Worm (Caenorhabditis elegans) whole organism, L4 larva: ENCODE data around the gene fbxl-4.

ENCODE experiments used
- F10B5.3 ChIP-seq: sonication (generic microtip); optimal IDR thresholded peaks from 2 replicates; lab custom pipeline; 2016; ENCODE audit warnings: mild to moderate bottlenecking, missing genetic modification characterization, missing compliant biosample characterization
- T20F7.1 ChIP-seq: fragments of 200-800 bp; sonication (Bioruptor generic); optimal IDR thresholded peaks from 2 replicates; lab custom pipeline; 2018; ENCODE audit warnings: mild to moderate bottlenecking, missing genetic modification characterization, missing compliant biosample characterization
- T26A8.4 ChIP-seq: fragments of 200-800 bp; sonication (Bioruptor generic); IDR thresholded peaks from 2 replicates; pipeline ENCODE4 v1.3.6; 2022; ENCODE audit warnings: missing genetic modification characterization, missing compliant biosample characterization
- Y5F2A.4 ChIP-seq: fragments of 200-800 bp; sonication (Bioruptor generic); optimal IDR thresholded peaks from 2 replicates; lab custom pipeline; 2018; ENCODE audit warnings: mild to moderate bottlenecking, missing genetic modification characterization, missing compliant biosample characterization
- Y75B8A.6 ChIP-seq: fragments of 200-800 bp; sonication (Bioruptor generic); IDR thresholded peaks from 2 replicates; pipeline ENCODE4 v1.3.6; 2022; ENCODE audit warnings: missing genetic modification reagents, missing genetic modification characterization, missing compliant biosample characterization
- ZK337.2 ChIP-seq: fragments of 200-800 bp; sonication (Bioruptor generic); IDR thresholded peaks from 2 replicates; pipeline ENCODE4 v1.3.6; 2022; ENCODE audit warnings: missing genetic modification reagents, missing genetic modification characterization, missing compliant biosample characterization
- aly-2 ChIP-seq: sonication (generic microtip); optimal IDR thresholded peaks from 2 replicates; lab custom pipeline; 2018; ENCODE audit warnings: missing biosample characterization, missing genetic modification characterization
- ama-1 ChIP-seq: fragments of 150-350 bp; optimal IDR thresholded peaks from 2 replicates; lab custom pipeline; 2014; ENCODE audit warnings: inconsistent platforms, mixed read lengths
- arid-1 ChIP-seq: fragments of 200-800 bp; sonication (Bioruptor generic); conservative IDR thresholded peaks from 2 replicates; pipeline ENCODE4 v1.3.6; 2022; ENCODE audit warnings: missing genetic modification reagents, missing genetic modification characterization, missing compliant biosample characterization
- attf-4 ChIP-seq: sonication (generic microtip); optimal IDR thresholded peaks from 3 replicates; lab custom pipeline; 2017; ENCODE audit warnings: missing biosample characterization, missing genetic modification characterization
- ceh-20 ChIP-seq: fragments of 200-800 bp; sonication (Bioruptor generic); IDR thresholded peaks from 2 replicates; pipeline ENCODE4 v1.3.6; 2022; ENCODE audit warnings: missing genetic modification reagents, missing genetic modification characterization, missing compliant biosample characterization
- ceh-28 ChIP-seq: fragments of 150-350 bp; optimal IDR thresholded peaks from 2 replicates; lab custom pipeline; 2014; ENCODE audit warnings: missing biosample characterization, missing genetic modification reagents, missing genetic modification characterization
- ceh-82 ChIP-seq: sonication (generic microtip); optimal IDR thresholded peaks from 2 replicates; lab custom pipeline; 2017; ENCODE audit warnings: missing biosample characterization, missing genetic modification characterization
- daf-8 ChIP-seq: fragments of 200-800 bp; sonication (Bioruptor generic); IDR thresholded peaks from 2 replicates; pipeline ENCODE4 v1.3.6; 2022; ENCODE audit warnings: missing genetic modification characterization, missing compliant biosample characterization
- dmd-8 ChIP-seq: fragments of 200-800 bp; sonication (Bioruptor generic); IDR thresholded peaks from 2 replicates; pipeline ENCODE4 v1.3.6; 2022; ENCODE audit warnings: missing genetic modification characterization, missing compliant biosample characterization
- dpl-1 ChIP-seq: fragments of 150-350 bp; optimal IDR thresholded peaks from 2 replicates; lab custom pipeline; 2014; ENCODE audit warnings: missing biosample characterization, missing genetic modification reagents, missing genetic modification characterization
- egl-43 ChIP-seq: fragments of 200-800 bp; sonication (Bioruptor generic); IDR thresholded peaks from 2 replicates; pipeline ENCODE4 v1.3.6; 2022; ENCODE audit warnings: missing genetic modification reagents, missing genetic modification characterization, missing compliant biosample characterization
- fkh-10 ChIP-seq: fragments of 150-350 bp; optimal IDR thresholded peaks from 2 replicates; lab custom pipeline; 2014; ENCODE audit warnings: missing biosample characterization, missing genetic modification reagents, missing genetic modification characterization
- fos-1 ChIP-seq: fragments of 150-350 bp; optimal IDR thresholded peaks from 2 replicates; lab custom pipeline; 2014; ENCODE audit warnings: missing biosample characterization, missing genetic modification characterization
- gei-8 ChIP-seq: fragments of 200-800 bp; sonication (Bioruptor generic); optimal IDR thresholded peaks from 2 replicates; lab custom pipeline; 2018; ENCODE audit warnings: mild to moderate bottlenecking, missing genetic modification characterization, missing compliant biosample characterization
- hlh-11 ChIP-seq: fragments of 200-800 bp; sonication (Bioruptor generic); optimal IDR thresholded peaks from 2 replicates; lab custom pipeline; 2018; ENCODE audit warnings: mild to moderate bottlenecking, missing genetic modification characterization, missing compliant biosample characterization
- hmg-1.1 ChIP-seq: fragments of 200-800 bp; sonication (Bioruptor generic); IDR thresholded peaks from 2 replicates; pipeline ENCODE4 v1.3.6; 2022; ENCODE audit warnings: missing genetic modification reagents, missing genetic modification characterization, missing compliant biosample characterization
- jun-1 ChIP-seq: fragments of 150-350 bp; optimal IDR thresholded peaks from 2 replicates; lab custom pipeline; 2014; ENCODE audit warnings: missing biosample characterization, missing genetic modification reagents, missing genetic modification characterization
- lin-15B ChIP-seq: fragments of 150-350 bp; sonication (generic microtip); optimal IDR thresholded peaks from 3 replicates; lab custom pipeline; 2014; ENCODE audit warnings: missing biosample characterization, missing genetic modification characterization
- lin-38 ChIP-seq: fragments of 200-800 bp; sonication (Bioruptor generic); IDR thresholded peaks from 2 replicates; pipeline ENCODE4 v1.3.6; 2022; ENCODE audit warnings: missing genetic modification reagents, missing genetic modification characterization, missing compliant biosample characterization
- lin-39 ChIP-seq: fragments of 150-350 bp; optimal IDR thresholded peaks from 2 replicates; lab custom pipeline; 2014; ENCODE audit warnings: missing biosample characterization, missing genetic modification reagents, missing genetic modification characterization
- lsy-2 ChIP-seq, 2 experiments: fragments of 150-350 bp in 1 of 2; sonication (generic microtip) in 1 of 2; optimal IDR thresholded peaks; 2 replicates each; lab custom pipeline; 2014 to 2017; ENCODE audit warnings: missing biosample characterization in 2 of 2, missing genetic modification characterization in 2 of 2
- madf-5 ChIP-seq, 2 experiments: fragments of 200-800 bp; sonication (Bioruptor generic); IDR thresholded peaks; 2 replicates each; pipeline ENCODE4 v1.3.6; 2022; ENCODE audit warnings: missing compliant biosample characterization in 2 of 2, missing genetic modification characterization in 2 of 2
- mdt-29 ChIP-seq: fragments of 200-800 bp; sonication (Bioruptor generic); IDR thresholded peaks from 2 replicates; pipeline ENCODE4 v1.3.6; 2022; ENCODE audit warnings: missing genetic modification reagents, missing genetic modification characterization, missing compliant biosample characterization
- mep-1 ChIP-seq: fragments of 150-350 bp; sonication (generic microtip); optimal IDR thresholded peaks from 3 replicates; lab custom pipeline; 2014; ENCODE audit warnings: missing biosample characterization, missing genetic modification characterization
- mxl-2 ChIP-seq: fragments of 200-800 bp; sonication (Bioruptor generic); conservative IDR thresholded peaks from 2 replicates; pipeline ENCODE4 v1.3.6; 2022; ENCODE audit warnings: missing genetic modification reagents, missing genetic modification characterization, missing compliant biosample characterization
- mxl-3 ChIP-seq: fragments of 200-800 bp; sonication (Bioruptor generic); optimal IDR thresholded peaks from 2 replicates; lab custom pipeline; 2018; ENCODE audit warnings: mild to moderate bottlenecking, missing genetic modification characterization, missing compliant biosample characterization
- nhr-102 ChIP-seq: sonication (generic microtip); optimal IDR thresholded peaks from 2 replicates; lab custom pipeline; 2016; ENCODE audit warnings: mild to moderate bottlenecking, missing genetic modification characterization, moderate library complexity, missing compliant biosample characterization
- nhr-11 ChIP-seq: fragments of 150-350 bp; optimal IDR thresholded peaks from 2 replicates; lab custom pipeline; 2014; ENCODE audit warnings: missing biosample characterization, missing genetic modification characterization
- nhr-237 ChIP-seq: sonication (generic microtip); optimal IDR thresholded peaks from 2 replicates; lab custom pipeline; 2017; ENCODE audit warnings: missing biosample characterization, missing genetic modification characterization
- nhr-48 ChIP-seq: sonication (generic microtip); optimal IDR thresholded peaks from 2 replicates; lab custom pipeline; 2016; ENCODE audit warnings: mild to moderate bottlenecking, missing genetic modification characterization, missing compliant biosample characterization
- nhr-6 ChIP-seq: fragments of 150-350 bp; optimal IDR thresholded peaks from 2 replicates; lab custom pipeline; 2014; ENCODE audit warnings: missing biosample characterization, missing genetic modification characterization
- set-16 ChIP-seq: fragments of 200-800 bp; sonication (Bioruptor generic); IDR thresholded peaks from 2 replicates; pipeline ENCODE4 v1.3.6; 2022; ENCODE audit warnings: missing genetic modification reagents, missing genetic modification characterization, missing compliant biosample characterization
- skn-1 ChIP-seq: fragments of 150-350 bp; optimal IDR thresholded peaks from 2 replicates; lab custom pipeline; 2014; ENCODE audit warnings: missing biosample characterization, missing genetic modification characterization
- snpc-1.2 ChIP-seq: fragments of 200-800 bp; sonication (Bioruptor generic); IDR thresholded peaks from 2 replicates; pipeline ENCODE4 v1.3.6; 2022; ENCODE audit warnings: missing genetic modification reagents, missing genetic modification characterization, missing compliant biosample characterization
- snpc-4 ChIP-seq: fragments of 150-350 bp; optimal IDR thresholded peaks from 2 replicates; lab custom pipeline; 2014; ENCODE audit warnings: missing biosample characterization, missing genetic modification characterization
- unc-39 ChIP-seq: sonication (generic microtip); optimal IDR thresholded peaks from 2 replicates; lab custom pipeline; 2017; ENCODE audit warnings: missing biosample characterization, missing genetic modification characterization
- unc-62 ChIP-seq, 3 experiments: fragments of 150-350 bp in 1 of 3; sonication (generic microtip); optimal IDR thresholded peaks in 2 of 3; peaks in 1 of 3; 1 replicate in 1 of 3; 2 replicates in 2 of 3; lab custom pipeline; 2014 to 2017; ENCODE audit warnings: missing biosample characterization in 3 of 3, missing genetic modification characterization in 3 of 3, missing genetic modification reagents in 3 of 3, missing genotype in 1 of 3
- vab-7 ChIP-seq: fragments of 200-800 bp; sonication (Bioruptor generic); IDR thresholded peaks from 2 replicates; pipeline ENCODE4 v1.3.6; 2022; ENCODE audit warnings: missing genetic modification reagents, missing genetic modification characterization, missing compliant biosample characterization
- zip-11 ChIP-seq: fragments of 200-800 bp; sonication (Bioruptor generic); IDR thresholded peaks from 2 replicates; pipeline ENCODE4 v1.3.6; 2022; ENCODE audit warnings: missing genetic modification characterization, missing compliant biosample characterization

Gene fbxl-4

DNA sequence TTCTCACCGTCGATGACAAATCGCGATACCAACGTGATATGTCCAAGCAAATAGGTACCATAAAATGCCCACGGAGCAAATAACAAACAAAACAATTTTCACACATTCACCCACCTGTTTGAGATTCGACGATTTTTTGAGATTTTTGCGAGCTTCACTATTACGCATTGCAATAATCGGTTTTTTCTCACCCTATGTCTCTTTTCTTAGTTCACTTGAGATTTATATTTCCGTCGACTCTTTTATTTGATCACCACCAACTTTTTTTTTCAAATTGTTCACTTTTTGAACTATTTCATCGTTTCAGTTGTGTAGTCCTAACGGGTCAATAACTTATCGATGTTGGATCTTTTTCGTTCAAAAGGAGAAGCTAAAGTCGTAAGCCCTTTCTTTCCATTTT, at the start of gene fbxl-4:
Gene fbxl-4 (plus strand): TSS at position 301 of the 400 bp plus-strand sequence.
- TF ChIP-seq vab-7 (GFP tag; lab: Robert Waterston, UW) (no peak), ama-1 (lab: Kevin White, UChicago) (no peak), lin-15B (tag; lab: Kevin White, UChicago) (no peak)

DNA sequence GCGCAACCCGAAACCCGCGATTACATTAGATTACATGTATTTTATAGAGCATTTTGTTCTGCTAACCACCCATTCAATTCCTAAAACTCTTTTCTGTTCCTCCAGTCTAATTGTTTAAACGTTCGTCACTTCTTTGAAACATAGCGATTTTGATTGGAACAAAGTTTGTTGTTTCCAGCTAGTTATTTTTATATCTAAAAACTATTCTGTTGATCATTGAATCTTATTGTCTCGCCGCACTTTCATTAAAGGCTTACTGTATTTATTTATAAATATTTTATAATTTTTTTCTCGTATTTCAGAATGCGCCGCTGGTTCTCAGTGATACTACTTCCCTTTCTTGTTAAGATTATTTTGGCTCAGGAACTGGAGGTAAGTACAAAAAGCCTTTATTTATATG, 45.9 kb upstream of the fbxl-4 start, which contains the start of gene T14E8.2:
Gene T14E8.2 (plus strand): TSS at position 301 of the 400 bp plus-strand sequence.
- TF ChIP-seq T26A8.4 (GFP tag; lab: Robert Waterston, UW) = no peak
- no peak for TF ChIP-seq snpc-4
- no peak for TF ChIP-seq zip-11 (GFP tag; lab: Robert Waterston, UW)
- no peak for TF ChIP-seq hmg-1.1
- TF ChIP-seq lsy-2 (tag; optimal IDR thresholded peaks at IDR 0.05; lab: Kevin White, UChicago) = no peak

- TF ChIP-seq T20F7.1 (GFP tag; lab: Kevin White, UChicago) (no peak), unc-62 (GFP tag; optimal IDR thresholded peaks at IDR 0.05 in 1 of 2; lab: Kevin White, UChicago) (peak in 1 of 2 experiments; percentile 98), unc-62 (tag; optimal IDR thresholded peaks at IDR 0.05; lab: Kevin White, UChicago) (no peak), ceh-82 (tag; lab: Kevin White, UChicago) (no peak)
These were observed 44.9 kb upstream of the fbxl-4 start for ce11 chrX:6543665-6544064.

DNA sequence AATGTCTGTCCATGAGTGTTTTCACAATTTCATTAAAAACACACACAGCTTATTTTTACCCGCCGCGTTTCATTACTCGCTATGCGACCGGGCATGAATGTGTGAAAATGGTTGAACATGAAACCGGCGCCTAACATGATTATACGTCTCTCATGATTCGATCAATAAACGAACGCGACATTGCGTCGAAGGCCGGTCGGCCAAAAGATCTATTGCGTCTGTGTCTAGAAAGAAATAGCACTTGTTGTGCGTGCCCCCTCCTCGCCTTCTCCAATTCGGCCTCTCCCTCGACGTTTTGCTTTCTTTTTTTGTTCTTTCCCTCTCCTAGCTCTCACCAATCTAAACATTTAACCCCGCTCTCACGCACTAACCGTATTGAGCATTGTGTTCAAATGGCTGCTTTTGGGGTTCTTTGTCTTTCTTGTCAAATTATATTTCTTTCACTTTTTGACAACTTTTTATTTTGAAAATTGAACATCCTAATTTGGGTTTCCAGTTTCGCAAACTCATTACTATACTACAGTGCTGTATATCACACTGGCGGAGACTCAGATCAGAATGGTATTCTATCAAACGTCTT, 37.4 kb upstream of the fbxl-4 start:
- no peak for TF ChIP-seq F10B5.3
- TF ChIP-seq unc-39 (tag; lab: Kevin White, UChicago) = no peak
- no peak for TF ChIP-seq ZK337.2
- TF ChIP-seq lin-39 (tag; lab: Kevin White, UChicago) = no peak
- no peak for TF ChIP-seq gei-8 (GFP tag; lab: Kevin White, UChicago)
- peak; percentile 14 for TF ChIP-seq mxl-3 (GFP tag; lab: Kevin White, UChicago)
- no peak for TF ChIP-seq skn-1 (tag; lab: Kevin White, UChicago)
- no peak for TF ChIP-seq snpc-1.2 (GFP tag; lab: Robert Waterston, UW)
- no peak for TF ChIP-seq lin-38 (GFP tag; lab: Robert Waterston, UW)
- peak; percentile 20 for TF ChIP-seq mep-1 (tag; lab: Kevin White, UChicago)
- no peak for TF ChIP-seq egl-43 (GFP tag; lab: Robert Waterston, UW)
- TF ChIP-seq snpc-4 = no peak
- TF ChIP-seq set-16 (GFP tag; lab: Robert Waterston, UW) = no peak
- TF ChIP-seq nhr-6 = no peak
- no peak for TF ChIP-seq mdt-29 (GFP tag; lab: Robert Waterston, UW)
- no peak for TF ChIP-seq ceh-20
- TF ChIP-seq ama-1 (lab: Kevin White, UChicago) = no peak
- TF ChIP-seq fkh-10 (GFP tag; lab: Kevin White, UChicago) = no peak
- no peak for TF ChIP-seq lsy-2 (tag; optimal IDR thresholded peaks at IDR 0.05; lab: Kevin White, UChicago)
- no peak for TF ChIP-seq attf-4 (tag; lab: Kevin White, UChicago)
- peak; percentile 37; the same call in 1 of the 2 replicates for TF ChIP-seq hmg-1.1
- TF ChIP-seq madf-5 (GFP tag; IDR thresholded peaks at IDR 0.05; lab: Robert Waterston, UW) = no peak
- peak; percentile 4 for TF ChIP-seq ceh-28 (tag; lab: Kevin White, UChicago)
- TF ChIP-seq lin-15B (tag; lab: Kevin White, UChicago) = no peak
- TF ChIP-seq Y75B8A.6 = no peak
- no peak for TF ChIP-seq nhr-102
- no peak for TF ChIP-seq dmd-8 (GFP tag; lab: Robert Waterston, UW)
- TF ChIP-seq mxl-2 (GFP tag; lab: Robert Waterston, UW) = no peak
- TF ChIP-seq hlh-11 (tag; lab: Kevin White, UChicago) = peak; percentile 33
- no peak for TF ChIP-seq fos-1 (tag; lab: Kevin White, UChicago)
- TF ChIP-seq nhr-48 (tag; lab: Kevin White, UChicago) = no peak
- no peak for TF ChIP-seq jun-1 (tag; lab: Kevin White, UChicago)
- no peak for TF ChIP-seq Y5F2A.4 (GFP tag; lab: Kevin White, UChicago)
- no peak for TF ChIP-seq daf-8 (GFP tag; lab: Robert Waterston, UW)
- TF ChIP-seq arid-1 (GFP tag; lab: Robert Waterston, UW) = no peak
- no peak for TF ChIP-seq dpl-1 (GFP tag; lab: Kevin White, UChicago)
- TF ChIP-seq aly-2 (tag; lab: Kevin White, UChicago) = no peak
- no peak for TF ChIP-seq nhr-11 (tag; lab: Kevin White, UChicago)
- no peak for TF ChIP-seq nhr-237
